Fruit fly (Drosophila melanogaster) whole organism, wandering third instar larva: Measurements from ENCODE around the gene Uggt.
A peak's percentile ranks its signal among the peaks of the same experiment; 100 is the strongest.

Experiments
- Abd-B ChIP-seq: fragments of >200 bp; optimal IDR thresholded peaks from 2 replicates; lab custom pipeline; 2017; ENCODE audit warnings: missing biosample characterization, missing genetic modification characterization
- CG32264 ChIP-seq: fragments of 200-800 bp; sonication (Bioruptor generic); optimal IDR thresholded peaks from 2 replicates; lab custom pipeline; 2016; ENCODE audit warnings: missing biosample characterization, missing genetic modification characterization
- CG9705 ChIP-seq: fragments of 200-800 bp; sonication (Bioruptor generic); optimal IDR thresholded peaks from 2 replicates; lab custom pipeline; 2018; ENCODE audit warnings: missing biosample characterization, mild to moderate bottlenecking, missing genetic modification characterization
- CrebA ChIP-seq: fragments of 200-800 bp; sonication (Bioruptor generic); optimal IDR thresholded peaks from 2 replicates; lab custom pipeline; 2016; ENCODE audit warnings: missing biosample characterization, mild to moderate bottlenecking, missing genetic modification characterization, borderline replicate concordance
- Dfd ChIP-seq: fragments of >200 bp; optimal IDR thresholded peaks from 2 replicates; lab custom pipeline; 2017; ENCODE audit warnings: missing biosample characterization, missing genetic modification characterization
- Dif ChIP-seq: fragments of 200-275, 200-300 bp; sonication (Bioruptor generic); optimal IDR thresholded peaks from 2 replicates; lab custom pipeline; 2018; ENCODE audit warnings: missing biosample characterization, missing genetic modification characterization; ENCODE audit not compliant: partially characterized antibody
- GATAd ChIP-seq: sonication (Bioruptor generic); optimal IDR thresholded peaks from 2 replicates; lab custom pipeline; 2016; ENCODE audit warnings: missing biosample characterization, missing genetic modification characterization
- HLH106 ChIP-seq: fragments of 200-800 bp; optimal IDR thresholded peaks from 3 replicates; lab custom pipeline; 2019; ENCODE audit warnings: missing biosample characterization, mild to moderate bottlenecking, missing genetic modification characterization, moderate library complexity
- Hnf4 ChIP-seq: fragments of 200-800 bp; sonication (Bioruptor generic); optimal IDR thresholded peaks from 2 replicates; lab custom pipeline; 2016; ENCODE audit warnings: missing biosample characterization, mild to moderate bottlenecking, missing genetic modification characterization
- Hr78 ChIP-seq: fragments of >200 bp; optimal IDR thresholded peaks from 2 replicates; lab custom pipeline; 2017; ENCODE audit warnings: missing biosample characterization, missing genetic modification characterization
- Hr83 ChIP-seq: fragments of 200-300 bp; sonication (Bioruptor generic); optimal IDR thresholded peaks from 2 replicates; lab custom pipeline; 2016; ENCODE audit warnings: missing biosample characterization, mild to moderate bottlenecking, missing genetic modification characterization, moderate library complexity; ENCODE audit not compliant: poor library complexity, severe bottlenecking
- Jra ChIP-seq: sonication (Bioruptor generic); optimal IDR thresholded peaks from 2 replicates; lab custom pipeline; 2016; ENCODE audit warnings: missing biosample characterization, missing genetic modification characterization
- Mio ChIP-seq: sonication (Bioruptor generic); optimal IDR thresholded peaks from 2 replicates; lab custom pipeline; 2016; ENCODE audit warnings: missing biosample characterization, missing genetic modification characterization
- Myc ChIP-seq: fragments of >200 bp; optimal IDR thresholded peaks from 2 replicates; lab custom pipeline; 2017
- N ChIP-seq: fragments of >200 bp; optimal IDR thresholded peaks from 2 replicates; lab custom pipeline; 2018; ENCODE audit warnings: missing biosample characterization, missing external identifiers, missing genetic modification characterization
- OdsH ChIP-seq: fragments of 200-800 bp; sonication (Bioruptor generic); optimal IDR thresholded peaks from 2 replicates; lab custom pipeline; 2016; ENCODE audit warnings: missing biosample characterization, mild to moderate bottlenecking, missing genetic modification characterization
- Rel ChIP-seq, 2 experiments: fragments of 200-800 bp; sonication (Bioruptor generic) in 1 of 2; optimal IDR thresholded peaks; 2 replicates in 1 of 2; 3 replicates in 1 of 2; lab custom pipeline; 2016 to 2019; ENCODE audit warnings: mild to moderate bottlenecking in 2 of 2, missing biosample characterization in 2 of 2, missing genetic modification characterization in 2 of 2, moderate library complexity in 1 of 2
- Sp1 ChIP-seq: fragments of 200-800 bp; sonication (Bioruptor generic); optimal IDR thresholded peaks from 3 replicates; lab custom pipeline; 2019; ENCODE audit warnings: missing biosample characterization, mild to moderate bottlenecking, missing genetic modification characterization, moderate library complexity
- Vsx2 ChIP-seq: fragments of 200-300, 225-300 bp; sonication (Bioruptor generic); optimal IDR thresholded peaks from 2 replicates; lab custom pipeline; 2018; ENCODE audit warnings: missing biosample characterization, missing genetic modification characterization; ENCODE audit not compliant: partially characterized antibody
- br ChIP-seq: fragments of 200-800 bp; sonication (Bioruptor generic); optimal IDR thresholded peaks from 2 replicates; lab custom pipeline; 2016; ENCODE audit warnings: missing biosample characterization, missing genetic modification characterization
- brk ChIP-seq: fragments of 200-800 bp; sonication (Bioruptor generic); optimal IDR thresholded peaks from 2 replicates; lab custom pipeline; 2016; ENCODE audit warnings: missing biosample characterization, mild to moderate bottlenecking, missing genetic modification characterization
- dl ChIP-seq, 2 experiments: fragments of 175-275, 200-275 bp in 1 of 2; fragments of 200-275 bp in 1 of 2; sonication (Bioruptor generic); optimal IDR thresholded peaks; lab custom pipeline; 2018; ENCODE audit warnings: mild to moderate bottlenecking in 2 of 2, missing biosample characterization in 2 of 2, missing genetic modification characterization in 2 of 2, moderate library complexity in 2 of 2; ENCODE audit not compliant: partially characterized antibody in 2 of 2, insufficient read depth in 1 of 2
- dmrt93B ChIP-seq: fragments of 200-800 bp; sonication (Bioruptor generic); optimal IDR thresholded peaks from 2 replicates; lab custom pipeline; 2018; ENCODE audit warnings: missing biosample characterization, mild to moderate bottlenecking, missing genetic modification characterization
- dsf ChIP-seq: sonication (Bioruptor generic); optimal IDR thresholded peaks from 2 replicates; lab custom pipeline; 2016; ENCODE audit warnings: missing biosample characterization, missing genetic modification characterization, borderline replicate concordance
- ey ChIP-seq: fragments of 200-800 bp; sonication (Bioruptor generic); optimal IDR thresholded peaks from 2 replicates; lab custom pipeline; 2016; ENCODE audit warnings: missing biosample characterization, missing genetic modification characterization
- foxo ChIP-seq, 2 experiments: fragments of 200-800 bp; sonication (Bioruptor generic); optimal IDR thresholded peaks; 2 replicates in 1 of 2; 3 replicates in 1 of 2; lab custom pipeline; 2016 to 2017; ENCODE audit warnings: missing biosample characterization in 2 of 2, missing genetic modification characterization in 2 of 2
- fru ChIP-seq: fragments of 200-800 bp; sonication (Bioruptor generic); optimal IDR thresholded peaks from 3 replicates; lab custom pipeline; 2016; ENCODE audit warnings: missing biosample characterization, mild to moderate bottlenecking, missing genetic modification characterization
- h ChIP-seq: fragments of 200-800 bp; sonication (Bioruptor generic); optimal IDR thresholded peaks from 3 replicates; lab custom pipeline; 2016; ENCODE audit warnings: missing biosample characterization, mild to moderate bottlenecking, missing genetic modification characterization
- jim ChIP-seq: fragments of 175-275, 200-325 bp; sonication (Bioruptor generic); optimal IDR thresholded peaks from 2 replicates; lab custom pipeline; 2016; ENCODE audit warnings: missing biosample characterization, mild to moderate bottlenecking, missing genetic modification characterization
- lola ChIP-seq: fragments of >200 bp; optimal IDR thresholded peaks from 2 replicates; lab custom pipeline; 2017; ENCODE audit warnings: missing biosample characterization, missing genetic modification characterization
- pan ChIP-seq: fragments of >200 bp; optimal IDR thresholded peaks from 2 replicates; lab custom pipeline; 2017
- psq ChIP-seq: fragments of 200-800 bp; sonication (Bioruptor generic); optimal IDR thresholded peaks from 3 replicates; lab custom pipeline; 2017; ENCODE audit warnings: missing biosample characterization, mild to moderate bottlenecking, missing genetic modification characterization, moderate library complexity
- rgr ChIP-seq: fragments of 200-800 bp; sonication (Bioruptor generic); optimal IDR thresholded peaks from 3 replicates; lab custom pipeline; 2016; ENCODE audit warnings: missing biosample characterization, mild to moderate bottlenecking, missing genetic modification characterization
- sage ChIP-seq: fragments of 200-800 bp; sonication (Bioruptor generic); optimal IDR thresholded peaks from 2 replicates; lab custom pipeline; 2016; ENCODE audit warnings: missing biosample characterization, mild to moderate bottlenecking, missing genetic modification characterization
- sv ChIP-seq: fragments of 200-800 bp; sonication (Bioruptor generic); optimal IDR thresholded peaks from 3 replicates; lab custom pipeline; 2016; ENCODE audit warnings: missing biosample characterization, missing genetic modification characterization
- tai ChIP-seq: sonication (Bioruptor generic); optimal IDR thresholded peaks from 2 replicates; lab custom pipeline; 2016; ENCODE audit warnings: missing biosample characterization, missing genetic modification characterization
- usp ChIP-seq: fragments of >200 bp; optimal IDR thresholded peaks from 2 replicates; lab custom pipeline; 2017; ENCODE audit warnings: missing biosample characterization, missing genetic modification characterization
- woc ChIP-seq: sonication (Bioruptor generic); optimal IDR thresholded peaks from 2 replicates; lab custom pipeline; 2016; ENCODE audit warnings: missing biosample characterization, mild to moderate bottlenecking, missing genetic modification characterization

Gene Uggt

dm6 chr3L:18898086-18898470, 25.5 kb downstream of the Uggt start, which contains the start of gene CG3902:
TSS of gene CG3902 (minus strand) at chr3L:18898293.
- TF ChIP-seq GATAd (GFP tag; lab: Kevin White, UChicago) (no peak), tai (GFP tag; lab: Kevin White, UChicago) (no peak), br (GFP tag; lab: Kevin White, UChicago) (peak; percentile 22), dl (GFP tag; optimal IDR thresholded peaks at IDR 0.05; lab: Kevin White, UChicago; ENCODE audit: insufficient read depth in 1 of 2, partially characterized antibody in 2 of 2) (no peak), Dif (GFP tag; lab: Kevin White, UChicago) (peak; percentile 82), lola (GFP tag; lab: Kevin White, UChicago) (no peak), foxo (GFP tag; optimal IDR thresholded peaks at IDR 0.05; lab: Kevin White, UChicago) (no peak), rgr (GFP tag; lab: Kevin White, UChicago) (peak; percentile 49), pan (no peak), Hnf4 (GFP tag; lab: Kevin White, UChicago) (peak; percentile 43), usp (GFP tag; lab: Kevin White, UChicago) (no peak), Rel (GFP tag; optimal IDR thresholded peaks at IDR 0.05; lab: Kevin White, UChicago) (no peak), Rel (tag; optimal IDR thresholded peaks at IDR 0.05; lab: Kevin White, UChicago) (peak; percentile 34), ey (GFP tag; lab: Kevin White, UChicago) (peak; percentile 9), Sp1 (peak; percentile 53), Abd-B (GFP tag; lab: Kevin White, UChicago) (no peak), psq (no peak), dmrt93B (no peak), CG32264 (GFP tag; lab: Kevin White, UChicago) (no peak), sage (no peak), Hr83 (peak; percentile 27), h (GFP tag; lab: Kevin White, UChicago) (peak; percentile 94), Mio (GFP tag; lab: Kevin White, UChicago) (no peak), Myc (lab: Kevin White, UChicago) (no peak), fru (GFP tag; lab: Kevin White, UChicago) (peak; percentile 1), Vsx2 (no peak), jim (GFP tag; lab: Kevin White, UChicago) (no peak), CrebA (GFP tag; lab: Kevin White, UChicago) (no peak), sv (GFP tag; lab: Kevin White, UChicago) (no peak), Hr78 (GFP tag; lab: Kevin White, UChicago) (no peak), brk (GFP tag; lab: Kevin White, UChicago) (peak; percentile 80), Jra (GFP tag; lab: Kevin White, UChicago) (no peak)

dm6 chr3L:18898770-18899278, 26.3 kb downstream of the Uggt start, which contains the start of gene RpL26:
TSS of gene RpL26 (plus strand) at chr3L:18898875.
- no peak for TF ChIP-seq Dif (GFP tag; lab: Kevin White, UChicago)
- peak; percentile 55 for TF ChIP-seq dsf (GFP tag; lab: Kevin White, UChicago)
- peak; percentile 47 for TF ChIP-seq jim (GFP tag; lab: Kevin White, UChicago)
- TF ChIP-seq tai (GFP tag; lab: Kevin White, UChicago): no peak
- peak; percentile 80 for TF ChIP-seq Sp1
- TF ChIP-seq OdsH (GFP tag; lab: Kevin White, UChicago): peak; percentile 75
- peak; percentile 24 for TF ChIP-seq Myc (lab: Kevin White, UChicago)
- TF ChIP-seq brk (GFP tag; lab: Kevin White, UChicago): no peak
- TF ChIP-seq CG9705 (GFP tag; lab: Kevin White, UChicago): peak; percentile 71
- TF ChIP-seq CG32264 (GFP tag; lab: Kevin White, UChicago): peak; percentile 22
- TF ChIP-seq HLH106 (tag; lab: Kevin White, UChicago): peak; percentile 75
- TF ChIP-seq Hnf4 (GFP tag; lab: Kevin White, UChicago): peak; percentile 83
- peak in 1 of 2 experiments; percentile 83 for TF ChIP-seq foxo (GFP tag; optimal IDR thresholded peaks at IDR 0.05; lab: Kevin White, UChicago)
- peak; percentile 81 for TF ChIP-seq Jra (GFP tag; lab: Kevin White, UChicago)
- peak; percentile 80 for TF ChIP-seq rgr (GFP tag; lab: Kevin White, UChicago)
- TF ChIP-seq usp (GFP tag; lab: Kevin White, UChicago): no peak
- no peak for TF ChIP-seq lola (GFP tag; lab: Kevin White, UChicago)
- TF ChIP-seq psq: peak; percentile 57
- TF ChIP-seq h (GFP tag; lab: Kevin White, UChicago): peak; percentile 72
- no peak for TF ChIP-seq dmrt93B
- no peak for TF ChIP-seq Hr78 (GFP tag; lab: Kevin White, UChicago)
- no peak for TF ChIP-seq CrebA (GFP tag; lab: Kevin White, UChicago)
- no peak for TF ChIP-seq Vsx2
- no peak for TF ChIP-seq GATAd (GFP tag; lab: Kevin White, UChicago)
- no peak for TF ChIP-seq Abd-B (GFP tag; lab: Kevin White, UChicago)
- no peak for TF ChIP-seq Rel (GFP tag; optimal IDR thresholded peaks at IDR 0.05; lab: Kevin White, UChicago)
- peak; percentile 32 for TF ChIP-seq Rel (tag; optimal IDR thresholded peaks at IDR 0.05; lab: Kevin White, UChicago)
- peak; percentile 76 for TF ChIP-seq ey (GFP tag; lab: Kevin White, UChicago)
- TF ChIP-seq pan: no peak
- TF ChIP-seq sage: no peak
- TF ChIP-seq Dfd: no peak
- TF ChIP-seq sv (GFP tag; lab: Kevin White, UChicago): peak; percentile 75
- TF ChIP-seq N (GFP tag; lab: Kevin White, UChicago): no peak
- TF ChIP-seq dl (GFP tag; optimal IDR thresholded peaks at IDR 0.05; lab: Kevin White, UChicago; ENCODE audit: insufficient read depth in 1 of 2, partially characterized antibody in 2 of 2): no peak
- no peak for TF ChIP-seq br (GFP tag; lab: Kevin White, UChicago)
- TF ChIP-seq fru (GFP tag; lab: Kevin White, UChicago): peak; percentile 77
- TF ChIP-seq woc (GFP tag; lab: Kevin White, UChicago): peak; percentile 84
- peak; percentile 56 for TF ChIP-seq Mio (GFP tag; lab: Kevin White, UChicago)
- peak; percentile 27 for TF ChIP-seq Hr83
- TF ChIP-seq, all 38 proteins: peak for 21
